Fruit fly (Drosophila melanogaster): ENCODE data around the gene osp.

osp gene

dm6 chr2L:14612998-14613955, 75.9 kb downstream of the osp start:
- peak; percentile 98 for TF ChIP-seq noc (tag; optimal IDR thresholded peaks at IDR 0.05)

DNA sequence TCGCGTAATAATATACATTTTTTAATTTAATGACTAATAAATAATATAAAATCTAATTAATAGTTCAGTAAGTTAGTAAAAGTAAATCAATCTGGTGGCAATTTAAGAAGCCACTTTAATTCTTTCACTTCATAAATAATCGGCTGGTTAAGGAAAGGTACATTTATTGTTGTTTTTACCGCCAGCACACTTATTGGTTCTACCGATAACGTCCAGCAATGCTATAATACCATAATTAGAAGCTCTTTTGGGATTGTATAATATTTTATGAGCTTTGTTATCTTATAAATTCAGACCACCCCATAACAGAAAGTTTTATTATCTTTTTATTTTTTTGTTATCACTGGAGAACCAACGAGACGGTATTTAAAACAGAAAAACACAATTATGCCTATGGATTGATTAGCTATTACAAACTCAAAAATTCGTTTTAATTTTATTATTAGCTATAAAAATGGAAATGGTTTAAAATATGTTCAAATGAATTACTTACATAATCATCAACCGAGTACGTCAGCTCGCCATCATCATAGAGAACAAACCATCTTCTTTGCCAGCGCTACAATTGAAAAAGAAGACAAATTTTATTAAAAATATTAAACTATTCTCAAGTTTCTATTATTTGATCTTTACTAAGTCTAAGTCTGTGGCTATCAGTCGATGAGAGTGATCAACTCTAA, 77.6 kb downstream of the osp start:
- peak; percentile 82 for TF ChIP-seq noc (tag; optimal IDR thresholded peaks at IDR 0.05)

dm6 chr2L:14606112-14606511, 83.0 kb downstream of the osp start:
- TF ChIP-seq noc (tag; optimal IDR thresholded peaks at IDR 0.05) = no peak

DNA sequence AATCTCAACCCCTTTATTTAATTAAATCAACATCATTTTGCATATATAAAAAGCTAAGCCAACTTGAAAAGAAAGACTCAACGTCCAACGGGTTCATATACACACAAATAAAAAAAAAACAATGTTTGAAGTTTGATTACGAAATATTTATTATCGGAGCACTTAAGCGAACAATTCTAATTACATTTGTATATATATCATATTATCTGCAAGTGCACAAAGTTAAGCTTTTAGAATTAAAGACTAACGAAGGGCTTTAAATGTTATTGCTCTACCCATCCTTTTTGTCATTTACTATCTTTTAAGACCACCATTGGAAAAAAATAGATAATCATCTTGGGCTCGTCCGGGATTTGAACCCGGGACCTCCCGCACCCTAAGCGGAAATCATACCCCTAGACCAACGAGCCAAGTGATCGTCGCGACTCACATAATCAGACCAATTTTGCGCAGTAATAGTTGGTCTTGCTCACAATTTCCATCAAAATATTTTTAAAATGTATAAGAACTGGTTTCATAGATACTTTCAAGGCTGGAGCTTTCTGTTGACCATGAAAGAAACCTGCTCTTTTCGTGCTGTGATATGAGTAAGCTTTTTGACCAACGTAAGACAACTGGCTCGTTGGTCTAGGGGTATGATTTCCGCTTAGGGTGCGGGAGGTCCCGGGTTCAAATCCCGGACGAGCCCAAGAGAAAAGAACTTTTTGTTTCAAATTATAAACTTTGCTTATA, 89.9 kb downstream of the osp start:
- TF ChIP-seq noc (tag; optimal IDR thresholded peaks at IDR 0.05) = peak; percentile 41

- TF ChIP-seq noc (tag; optimal IDR thresholded peaks at IDR 0.05) = no peak
Observed at dm6 chr2L:14598357-14599057, 90.6 kb downstream of the osp start.

dm6 chr2L:14588615-14589247, 100.4 kb downstream of the osp start:
- TF ChIP-seq noc (tag; optimal IDR thresholded peaks at IDR 0.05) = no peak

dm6 chr2L:14588134-14588533, 101.0 kb downstream of the osp start, which contains the start of gene CG42680:
Gene CG42680, minus strand, starts transcription at chr2L:14588234.
- no peak for TF ChIP-seq noc (tag; optimal IDR thresholded peaks at IDR 0.05)

dm6 chr2L:14586714-14587481, 102.2 kb downstream of the osp start:
- no peak for TF ChIP-seq noc (tag; optimal IDR thresholded peaks at IDR 0.05)

DNA sequence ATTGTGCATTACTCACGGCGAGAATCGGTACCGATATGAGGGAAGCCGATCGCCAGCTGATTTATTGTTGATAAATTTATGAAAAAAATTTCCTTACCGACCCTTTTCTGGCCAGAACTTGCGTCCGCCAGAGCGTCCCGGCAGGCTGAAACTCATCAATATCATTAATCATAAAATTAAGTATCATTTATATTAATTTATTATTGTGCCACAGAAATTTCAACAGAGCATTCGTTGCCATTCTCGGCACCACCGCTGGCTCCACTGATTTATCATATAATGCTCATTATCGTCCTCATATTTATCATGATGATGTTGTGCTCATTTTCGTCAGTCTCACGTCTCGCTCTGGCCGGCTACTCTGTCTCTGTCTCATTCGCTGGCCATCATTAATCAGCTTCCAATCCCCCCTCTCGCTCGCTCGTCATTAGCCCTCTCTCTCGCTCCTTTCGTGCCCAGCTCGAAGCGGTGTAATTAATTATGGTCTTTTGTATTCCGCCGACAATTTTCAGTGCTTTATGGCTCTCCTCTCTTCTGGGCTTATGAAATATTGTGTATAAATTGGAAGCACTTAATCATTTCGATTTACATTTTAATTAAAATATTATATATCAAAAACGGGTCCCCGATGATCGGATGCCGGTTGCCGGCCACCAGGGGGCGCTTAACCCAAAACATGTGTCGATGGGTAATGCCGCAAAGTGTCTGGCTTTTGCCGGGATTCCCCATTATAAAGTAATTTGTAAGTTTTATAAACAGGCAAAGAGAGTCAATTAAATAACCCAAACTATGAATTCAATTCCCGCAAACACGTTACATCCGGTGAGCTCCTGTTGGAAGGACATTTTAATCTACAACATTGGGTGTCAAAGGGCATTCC, 108.2 kb downstream of the osp start:
- peak; percentile 47 for TF ChIP-seq noc (tag; optimal IDR thresholded peaks at IDR 0.05)

DNA sequence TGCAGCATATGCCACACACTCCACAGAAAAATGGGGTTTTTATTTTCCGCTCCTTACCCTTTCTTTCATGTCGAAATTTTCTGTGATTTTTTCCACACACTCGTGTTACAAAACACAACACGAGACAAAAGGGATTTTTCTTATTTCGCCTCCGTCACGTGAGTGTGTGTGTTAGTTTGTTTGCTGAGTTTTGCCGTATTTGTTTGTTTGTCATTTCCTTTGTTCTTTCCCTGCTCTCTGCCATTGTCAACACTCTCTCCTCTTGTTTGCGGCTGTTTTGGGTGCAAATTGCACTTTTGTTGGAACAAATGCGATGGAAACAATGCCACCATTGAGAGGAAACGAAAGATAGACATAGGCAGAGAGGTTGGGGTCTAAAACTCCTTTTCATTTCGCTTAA, 109.7 kb downstream of the osp start:
- no peak for TF ChIP-seq noc (tag; optimal IDR thresholded peaks at IDR 0.05)

DNA sequence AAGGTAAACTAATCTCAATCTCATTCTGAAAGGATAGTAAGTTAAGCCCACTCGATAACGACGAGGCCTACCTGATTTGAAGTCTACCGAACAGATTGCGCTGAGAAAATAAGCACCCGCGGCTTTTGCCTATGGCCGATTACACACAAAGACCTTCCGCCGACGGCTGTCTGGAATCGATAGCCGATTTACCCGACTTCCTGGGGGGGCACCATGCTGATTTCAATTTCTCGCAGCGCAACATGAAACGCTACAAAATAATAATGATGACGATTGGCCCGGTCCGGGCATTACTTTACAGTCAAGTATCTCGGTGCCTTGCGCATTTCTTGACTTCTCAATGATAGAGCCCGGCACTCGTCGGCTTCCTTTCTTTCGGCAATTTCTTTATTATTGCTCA, 112.0 kb downstream of the osp start:
- no peak for TF ChIP-seq noc (tag; optimal IDR thresholded peaks at IDR 0.05)

dm6 chr2L:14574852-14575251, 114.3 kb downstream of the osp start:
- no peak for TF ChIP-seq noc (tag; optimal IDR thresholded peaks at IDR 0.05)

DNA sequence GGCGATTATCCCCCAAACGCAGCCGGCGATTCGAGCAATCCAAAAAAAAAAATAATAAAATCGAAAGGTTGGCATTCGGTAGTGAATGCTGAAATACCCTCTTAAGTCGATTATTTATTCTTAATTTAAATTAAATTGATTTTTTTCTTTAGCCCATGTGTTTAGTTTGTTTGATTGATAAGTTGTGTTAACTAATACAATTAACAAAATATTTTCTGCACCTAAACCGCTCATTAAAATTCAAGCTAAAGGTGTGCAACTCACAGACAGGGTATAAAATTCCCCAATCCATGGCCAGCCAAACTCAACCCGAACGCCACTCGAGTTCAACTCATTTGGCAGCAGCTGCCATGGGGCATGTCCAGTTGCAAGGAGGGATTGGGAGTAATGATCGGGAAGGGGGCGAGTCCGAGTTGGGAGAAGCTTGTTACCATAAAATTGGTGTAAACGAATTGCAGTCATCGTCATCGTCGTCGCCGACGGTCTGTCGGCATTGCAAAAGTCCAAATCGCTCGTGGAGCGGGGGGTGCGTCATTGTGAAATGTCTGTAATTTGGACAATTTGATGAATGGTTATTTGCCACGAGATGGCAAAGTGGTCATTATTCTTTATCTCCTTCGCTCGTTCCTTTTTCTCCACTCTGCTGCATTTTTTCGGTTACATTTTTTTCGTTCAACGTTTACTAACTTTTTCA, 115.8 kb downstream of the osp start:
- TF ChIP-seq noc (tag; optimal IDR thresholded peaks at IDR 0.05) = no peak

All from whole organism, larva.